Worm (Caenorhabditis elegans): Measurements from ENCODE around the gene C02F5.2.
A peak's percentile ranks its signal among the peaks of the same experiment; 100 is the strongest.

Gene C02F5.2

ce11 chrIII:8228916-8229315 is 20.5 kb upstream of the C02F5.2 start (continued):
- TF ChIP-seq lin-14 (GFP tag; optimal IDR thresholded peaks at IDR 0.05), result peak; percentile 63
- no peak for TF ChIP-seq efl-1 (optimal IDR thresholded peaks at IDR 0.05)
- TF ChIP-seq efl-1 (GFP tag; optimal IDR thresholded peaks at IDR 0.05 in 1 of 2), result peak in 1 of 2 experiments; percentile 0
- no peak for TF ChIP-seq hlh-17 (GFP tag; optimal IDR thresholded peaks at IDR 0.05; ENCODE audit: borderline replicate concordance)
- TF ChIP-seq fkh-4 (tag; optimal IDR thresholded peaks at IDR 0.05; ENCODE audit: borderline replicate concordance), result no peak
- TF ChIP-seq fkh-10 (GFP tag; optimal IDR thresholded peaks at IDR 0.05), result no peak
- TF ChIP-seq sup-37 (GFP tag; optimal IDR thresholded peaks at IDR 0.05), result no peak
- no peak for TF ChIP-seq mef-2 (tag; optimal IDR thresholded peaks at IDR 0.05)
- TF ChIP-seq mep-1 (tag; optimal IDR thresholded peaks at IDR 0.05), result peak; percentile 56
- no peak for TF ChIP-seq nhr-19 (GFP tag; conservative IDR thresholded peaks at IDR 0.05)

- peak; percentile 91 for TF ChIP-seq unc-86 (tag; optimal IDR thresholded peaks at IDR 0.05)
- peak; percentile 23 for TF ChIP-seq pax-3 (tag; optimal IDR thresholded peaks at IDR 0.05)
- peak; percentile 73 for TF ChIP-seq nhr-71 (tag; optimal IDR thresholded peaks at IDR 0.05)
- no peak for TF ChIP-seq C04F5.9 (tag; optimal IDR thresholded peaks at IDR 0.05)
- peak; percentile 92 for TF ChIP-seq dsc-1 (tag; optimal IDR thresholded peaks at IDR 0.05)
- peak; percentile 1 for TF ChIP-seq sox-4 (tag; optimal IDR thresholded peaks at IDR 0.05)
- TF ChIP-seq jun-1 (tag; optimal IDR thresholded peaks at IDR 0.05), result no peak
- TF ChIP-seq mep-1 (tag; optimal IDR thresholded peaks at IDR 0.05), result no peak
- no peak for TF ChIP-seq unc-30 (tag; optimal IDR thresholded peaks at IDR 0.05)
- no peak for TF ChIP-seq C16A3.4 (tag; optimal IDR thresholded peaks at IDR 0.05)
- TF ChIP-seq swsn-7 (tag; optimal IDR thresholded peaks at IDR 0.05), result peak; percentile 43
- TF ChIP-seq nhr-11 (tag; optimal IDR thresholded peaks at IDR 0.05), result peak; percentile 45
- TF ChIP-seq lin-14 (GFP tag; optimal IDR thresholded peaks at IDR 0.05), result peak; percentile 63
- TF ChIP-seq nhr-47 (tag; optimal IDR thresholded peaks at IDR 0.05), result peak; percentile 70
- TF ChIP-seq xbp-1 (tag; optimal IDR thresholded peaks at IDR 0.05), result no peak
- peak; percentile 76 for TF ChIP-seq egl-13 (tag; optimal IDR thresholded peaks at IDR 0.05)
- peak; percentile 71 for TF ChIP-seq fkh-8 (tag; optimal IDR thresholded peaks at IDR 0.05)
- no peak for TF ChIP-seq nhr-19 (GFP tag; conservative IDR thresholded peaks at IDR 0.05)
- TF ChIP-seq ztf-4 (tag; optimal IDR thresholded peaks at IDR 0.05), result peak; percentile 45
- TF ChIP-seq skn-1 (tag; optimal IDR thresholded peaks at IDR 0.05), result no peak
- no peak for TF ChIP-seq C34B4.2 (tag; optimal IDR thresholded peaks at IDR 0.05)
- TF ChIP-seq nhr-90 (tag; optimal IDR thresholded peaks at IDR 0.05; ENCODE audit: poor library complexity), result no peak
Observed at ce11 chrIII:8229480-8229879, 19.9 kb upstream of the C02F5.2 start.

ce11 chrIII:8232634-8233033 is 16.8 kb upstream of the C02F5.2 start, which contains the start of gene henn-1:
Gene henn-1 (plus strand): TSS chrIII:8232651.
- TF ChIP-seq dpl-1 (GFP tag; optimal IDR thresholded peaks at IDR 0.05) (no peak), efl-1 (optimal IDR thresholded peaks at IDR 0.05) (no peak), efl-1 (GFP tag; optimal IDR thresholded peaks at IDR 0.05 in 1 of 2) (peak in 1 of 2 experiments; percentile 90), hlh-4 (tag; optimal IDR thresholded peaks at IDR 0.05) (no peak), ama-1 (optimal IDR thresholded peaks at IDR 0.05) (peak; percentile 22), lsy-2 (tag; optimal IDR thresholded peaks at IDR 0.05) (peak in 1 of 2 experiments; percentile 15), nhr-47 (tag; optimal IDR thresholded peaks at IDR 0.05) (peak; percentile 4), irx-1 (tag; optimal IDR thresholded peaks at IDR 0.05) (peak; percentile 3)

- TF ChIP-seq nhr-84 (tag; optimal IDR thresholded peaks at IDR 0.05) (no peak), blmp-1 (tag; optimal IDR thresholded peaks at IDR 0.05) (peak; percentile 95), nhr-85 (tag) (peak; percentile 48)
Observed at ce11 chrIII:8235358-8235757, 14.1 kb upstream of the C02F5.2 start, which contains the start of gene C02F5.14. Gene C02F5.14 (minus strand): TSS chrIII:8235514.

ce11 chrIII:8235880-8236279 is 13.5 kb upstream of the C02F5.2 start, which contains the start of gene C02F5.5:
Gene C02F5.5 (plus strand): TSS chrIII:8236180.
- TF ChIP-seq lsy-2 (tag; optimal IDR thresholded peaks at IDR 0.05) (no peak), mef-2 (tag; optimal IDR thresholded peaks at IDR 0.05) (no peak), xbp-1 (tag; optimal IDR thresholded peaks at IDR 0.05) (no peak), C04F5.9 (tag; optimal IDR thresholded peaks at IDR 0.05) (no peak), unc-98 (GFP tag; IDR thresholded peaks at IDR 0.05) (no peak), blmp-1 (tag; optimal IDR thresholded peaks at IDR 0.05) (no peak), grh-1 (GFP tag; IDR thresholded peaks at IDR 0.05) (no peak), nhr-47 (tag; optimal IDR thresholded peaks at IDR 0.05) (no peak), efl-1 (optimal IDR thresholded peaks at IDR 0.05) (no peak), efl-1 (GFP tag; optimal IDR thresholded peaks at IDR 0.05 in 1 of 2) (no peak), snpc-4 (tag; optimal IDR thresholded peaks at IDR 0.05) (no peak), vab-15 (tag; optimal IDR thresholded peaks at IDR 0.05) (no peak), ces-1 (GFP tag; optimal IDR thresholded peaks at IDR 0.05) (no peak), mab-9 (GFP tag; IDR thresholded peaks at IDR 0.05) (no peak), sptf-1 (tag; optimal IDR thresholded peaks at IDR 0.05) (no peak), ceh-82 (tag; optimal IDR thresholded peaks at IDR 0.05) (no peak), pag-3 (tag; optimal IDR thresholded peaks at IDR 0.05; ENCODE audit: borderline replicate concordance, insufficient read depth) (no peak), egl-13 (tag; optimal IDR thresholded peaks at IDR 0.05) (no peak)
